Fruit fly (Drosophila melanogaster) ovary, adult (tissue): ENCODE results near the gene PGS1.

Source experiments
- CG17801 ChIP-seq: fragments of 200-800 bp; optimal IDR thresholded peaks from 2 replicates; lab custom pipeline; 2019; ENCODE audit warnings: missing biosample characterization, mild to moderate bottlenecking, missing genetic modification characterization, moderate library complexity; ENCODE audit not compliant: partially characterized antibody

Gene PGS1

DNA sequence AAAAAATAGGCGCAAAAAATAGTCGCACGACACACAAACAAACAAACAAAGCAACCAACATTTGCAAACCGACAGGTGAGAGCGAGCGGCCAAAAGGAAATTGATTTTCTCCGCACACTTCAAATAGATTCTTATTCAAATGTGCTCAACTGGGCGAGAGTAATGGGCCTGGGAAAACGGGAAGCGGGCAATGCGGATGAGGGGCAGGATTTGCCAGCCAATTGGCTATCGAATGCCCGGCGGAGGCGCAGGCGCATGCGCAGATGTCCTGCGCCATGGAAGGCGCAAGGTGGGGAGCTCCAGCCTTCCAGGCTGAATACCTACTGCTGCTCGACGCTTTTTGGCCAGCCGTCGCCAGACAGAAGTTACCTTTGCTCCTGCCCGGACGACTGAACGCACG is 40.7 kb downstream of the PGS1 start, which contains the start of the genes ChAT and VAChT:
TSS of gene ChAT (plus strand) at position 352 of the 400 bp plus-strand sequence.
TSS of gene VAChT (plus strand) at position 352 of the 400 bp plus-strand sequence.
- TF ChIP-seq CG17801 (GFP tag; lab: Kevin White, UChicago): no peak

DNA sequence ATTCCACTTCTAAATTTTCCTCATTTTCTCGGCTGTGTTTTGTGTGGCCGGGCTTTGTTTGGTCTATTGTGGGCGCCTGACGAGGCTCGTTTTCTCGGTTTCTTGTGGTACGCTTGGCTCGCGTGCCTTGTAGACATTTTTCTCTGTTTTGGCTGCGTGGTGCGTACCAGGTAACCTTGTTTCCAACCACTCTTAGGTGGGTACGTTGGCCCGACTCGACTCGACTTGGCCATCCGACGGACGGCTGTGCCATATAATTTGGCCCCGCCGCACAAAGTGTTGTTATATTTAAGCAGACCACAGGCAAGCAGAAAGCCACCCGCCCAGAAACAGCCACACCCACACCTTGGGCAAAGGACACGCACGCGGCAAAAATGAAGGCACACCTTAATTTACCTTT is 42.3 kb downstream of the PGS1 start:
- TF ChIP-seq CG17801 (GFP tag; lab: Kevin White, UChicago): no peak

DNA sequence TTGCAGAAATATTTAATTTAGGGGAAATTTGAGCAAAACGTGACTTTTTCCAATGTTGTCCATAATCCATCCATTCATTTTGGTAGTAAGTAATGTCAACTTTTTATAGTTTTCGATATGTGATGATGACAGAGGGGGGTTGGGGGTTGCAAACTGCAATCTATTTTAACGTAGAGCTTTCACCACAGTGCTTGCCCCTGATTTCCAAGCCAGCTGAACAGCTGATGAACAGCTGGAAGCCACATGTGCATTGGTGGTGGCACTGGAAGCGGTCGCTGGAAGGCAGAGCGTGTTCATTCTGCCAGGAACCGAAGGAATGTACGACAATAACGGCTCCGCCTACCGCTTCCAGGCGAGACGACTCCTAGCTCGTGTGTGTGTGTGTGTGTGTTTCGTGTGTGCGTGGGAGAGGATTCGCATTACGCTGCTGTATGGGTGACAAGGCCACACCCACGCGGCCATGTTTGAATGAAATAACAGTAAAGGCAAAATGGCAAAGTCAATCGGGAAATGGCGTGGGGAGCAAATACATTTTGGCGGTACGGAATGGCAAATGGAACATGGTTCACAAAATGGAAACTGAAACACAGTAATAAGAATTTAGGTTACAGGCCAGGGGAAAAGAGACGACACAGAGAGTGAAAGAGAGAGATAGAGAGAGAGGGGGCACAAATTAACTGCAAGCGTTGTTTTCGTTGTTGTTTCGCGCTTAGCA is 46.8 kb downstream of the PGS1 start:
- no peak for TF ChIP-seq CG17801 (GFP tag; lab: Kevin White, UChicago)

DNA sequence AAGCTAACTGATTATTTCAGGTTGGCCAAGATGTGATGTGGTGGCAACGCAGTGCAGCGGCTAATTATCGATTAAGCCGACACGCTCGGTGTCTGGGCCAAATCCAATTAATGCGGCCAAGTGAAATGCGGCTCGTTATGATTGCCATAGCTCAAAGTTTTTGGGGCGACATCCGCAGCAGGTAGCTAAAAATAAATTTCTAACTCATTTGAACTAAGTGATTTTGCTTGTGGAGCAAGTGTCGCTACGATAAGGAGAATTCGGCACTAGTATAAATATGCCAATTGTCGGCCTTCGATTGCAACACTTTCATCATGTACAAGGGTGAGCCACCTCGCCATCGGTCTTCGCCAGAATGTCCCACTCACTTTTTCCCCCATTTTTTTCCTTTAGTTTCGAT is 50.9 kb downstream of the PGS1 start, which contains the start of gene CG34282:
TSS of gene CG34282 (plus strand) at position 301 of the 400 bp plus-strand sequence.
- no peak for TF ChIP-seq CG17801 (GFP tag; lab: Kevin White, UChicago)
